Fruit fly (Drosophila melanogaster): Measurements from ENCODE around the gene CG7382.
A peak's percentile ranks its signal among the peaks of the same experiment; 100 is the strongest.

CG7382 gene

dm6 chr2L:5476699-5477098 lies 43.0 kb downstream of the CG7382 start (continued):
- TF ChIP-seq CG17568 (GFP tag; optimal IDR thresholded peaks at IDR 0.05), result peak; percentile 72
- peak; percentile 95 for TF ChIP-seq zfh1 (GFP tag; IDR thresholded peaks at IDR 0.05)
- no peak; the same call in 1 of the 2 replicates for TF ChIP-seq Ravus (GFP tag; IDR thresholded peaks at IDR 0.05)
- TF ChIP-seq maf-S (GFP tag; optimal IDR thresholded peaks at IDR 0.05), result peak; percentile 62
- TF ChIP-seq CG13287 (GFP tag; IDR thresholded peaks at IDR 0.05; ENCODE audit: partially characterized antibody), result no peak
- TF ChIP-seq tna (GFP tag; IDR thresholded peaks at IDR 0.05; ENCODE audit: partially characterized antibody), result no peak
- peak; percentile 45 for TF ChIP-seq psq (GFP tag; optimal IDR thresholded peaks at IDR 0.05)
- peak; percentile 11 for TF ChIP-seq D19B (GFP tag; optimal IDR thresholded peaks at IDR 0.05)
- no peak for TF ChIP-seq BEAF-32 (GFP tag; optimal IDR thresholded peaks at IDR 0.05)
- peak; percentile 38 for TF ChIP-seq CG17802 (tag; optimal IDR thresholded peaks at IDR 0.05)
- TF ChIP-seq CG31224 (GFP tag; IDR thresholded peaks at IDR 0.05), result peak; percentile 78
- TF ChIP-seq Lpt (GFP tag; optimal IDR thresholded peaks at IDR 0.05), result no peak
- TF ChIP-seq CG14710 (tag; optimal IDR thresholded peaks at IDR 0.05), result peak; percentile 77
- peak; percentile 0 for TF ChIP-seq pho (GFP tag; optimal IDR thresholded peaks at IDR 0.05)
- peak; percentile 47 for TF ChIP-seq da (GFP tag; optimal IDR thresholded peaks at IDR 0.05)
- TF ChIP-seq CG42726 (GFP tag; IDR thresholded peaks at IDR 0.05; ENCODE audit: partially characterized antibody), result no peak
- no peak for TF ChIP-seq D (optimal IDR thresholded peaks at IDR 0.05)
- TF ChIP-seq D (GFP tag; optimal IDR thresholded peaks at IDR 0.05), result peak; percentile 87
- peak; percentile 87 for TF ChIP-seq CG8290 (GFP tag; optimal IDR thresholded peaks at IDR 0.05)
- TF ChIP-seq CG8290 (tag; optimal IDR thresholded peaks at IDR 0.05), result peak in 1 of 2 experiments; percentile 55
- TF ChIP-seq CG8089 (GFP tag; optimal IDR thresholded peaks at IDR 0.05), result peak; percentile 93
- TF ChIP-seq Bdp1 (GFP tag; optimal IDR thresholded peaks at IDR 0.05), result peak; percentile 76
- TF ChIP-seq gcm2 (GFP tag; optimal IDR thresholded peaks at IDR 0.05), result peak; percentile 79
- peak; percentile 45 for TF ChIP-seq emc (GFP tag; optimal IDR thresholded peaks at IDR 0.05)
- peak; percentile 58 for TF ChIP-seq ewg (GFP tag; optimal IDR thresholded peaks at IDR 0.05)
- peak; percentile 66 for TF ChIP-seq CG18619 (GFP tag; optimal IDR thresholded peaks at IDR 0.05)
- TF ChIP-seq Neu2 (GFP tag; optimal IDR thresholded peaks at IDR 0.05; ENCODE audit: borderline replicate concordance), result peak; percentile 73
- peak; percentile 76 for TF ChIP-seq gt (GFP tag; IDR thresholded peaks at IDR 0.05)
- peak; percentile 88 for TF ChIP-seq Vsx1 (GFP tag; optimal IDR thresholded peaks at IDR 0.05)
- TF ChIP-seq ATbp (GFP tag; optimal IDR thresholded peaks at IDR 0.05), result peak; percentile 84
- peak; percentile 81 for TF ChIP-seq lmd (GFP tag; IDR thresholded peaks at IDR 0.05)
- TF ChIP-seq CG17186 (GFP tag; optimal IDR thresholded peaks at IDR 0.05), result no peak
- peak; percentile 42; the same call in 1 of the 2 replicates for TF ChIP-seq crol (GFP tag; IDR thresholded peaks at IDR 0.05)
- TF ChIP-seq Ssrp (tag; optimal IDR thresholded peaks at IDR 0.05), result peak; percentile 69
- peak; percentile 93 for TF ChIP-seq jumu (GFP tag; optimal IDR thresholded peaks at IDR 0.05)
- peak; percentile 52 for TF ChIP-seq CG9437 (GFP tag; optimal IDR thresholded peaks at IDR 0.05)
- TF ChIP-seq abd-A (tag; optimal IDR thresholded peaks at IDR 0.05), result no peak
- TF ChIP-seq ems (GFP tag; optimal IDR thresholded peaks at IDR 0.05), result peak; percentile 69
- TF ChIP-seq br (optimal IDR thresholded peaks at IDR 0.05), result no peak
- TF ChIP-seq mld (GFP tag; IDR thresholded peaks at IDR 0.05; ENCODE audit: partially characterized antibody), result no peak
- TF ChIP-seq Lhr (GFP tag; optimal IDR thresholded peaks at IDR 0.05), result peak; percentile 46
- TF ChIP-seq E2f2 (GFP tag; IDR thresholded peaks at IDR 0.05), result peak; percentile 58
- TF ChIP-seq CG6175 (GFP tag; IDR thresholded peaks at IDR 0.05), result peak; percentile 62; the same call in 2 of the 3 replicates
- TF ChIP-seq HLH3B (GFP tag; IDR thresholded peaks at IDR 0.05), result peak; percentile 83
- TF ChIP-seq Poxn (GFP tag; IDR thresholded peaks at IDR 0.05), result no peak
- TF ChIP-seq dmrt99B (tag; optimal IDR thresholded peaks at IDR 0.05), result peak; percentile 78
- peak; percentile 48 for TF ChIP-seq NfI (GFP tag; optimal IDR thresholded peaks at IDR 0.05)
- peak; percentile 94 for TF ChIP-seq Xrp1 (GFP tag; IDR thresholded peaks at IDR 0.05)
- TF ChIP-seq bbx (GFP tag; IDR thresholded peaks at IDR 0.05; ENCODE audit: partially characterized antibody), result no peak
- no peak for TF ChIP-seq Scr (GFP tag; IDR thresholded peaks at IDR 0.05; ENCODE audit: partially characterized antibody)
- 0 out of 3 replicates have a peak, but pooled peaks have one; percentile 67 for TF ChIP-seq C15 (GFP tag; IDR thresholded peaks at IDR 0.05)

All from whole organism, embryonic.